Fruit fly (Drosophila melanogaster): ENCODE results near the gene CG8012.

Gene CG8012

DNA sequence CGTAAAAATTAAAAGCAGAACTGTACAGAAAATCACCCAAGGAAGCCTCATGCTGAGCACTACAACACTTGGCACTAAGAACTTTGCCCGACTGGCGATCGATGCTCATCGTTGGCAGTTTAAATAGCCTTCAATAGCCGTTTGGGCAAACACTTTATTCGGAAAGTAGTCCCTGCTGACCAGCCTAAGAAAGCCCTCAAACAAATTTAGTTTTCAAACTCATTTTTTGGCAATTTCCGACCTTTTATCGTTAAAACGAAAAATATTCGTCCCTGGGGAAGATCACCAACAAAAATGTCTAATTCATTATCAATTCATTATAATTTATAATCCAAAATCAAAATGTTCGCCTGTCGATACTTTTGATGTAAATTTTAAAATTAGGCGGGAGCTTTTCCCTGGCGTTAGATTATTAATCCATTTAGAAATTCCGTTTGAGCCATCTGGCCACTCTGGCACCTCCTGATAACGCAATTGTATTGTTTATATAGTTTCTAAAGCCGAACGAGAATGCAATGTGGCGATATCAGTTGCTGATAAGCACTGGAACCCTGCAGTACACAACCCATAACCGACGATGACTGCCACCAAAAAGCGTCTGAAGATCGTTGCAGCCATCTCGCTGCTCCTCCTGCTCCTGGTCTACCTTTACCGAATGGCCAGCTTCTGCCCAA is 34.5 kb upstream of the CG8012 start, which contains the start of the genes mthl7 and Uxs (continued):
- TF ChIP-seq CG2712 (tag; optimal IDR thresholded peaks at IDR 0.05), result no peak
- peak; percentile 45; the same call in 2 of the 3 replicates for TF ChIP-seq CG34224 (GFP tag; IDR thresholded peaks at IDR 0.05; ENCODE audit: partially characterized antibody)
- TF ChIP-seq klu (GFP tag; IDR thresholded peaks at IDR 0.05), result no peak
- no peak for TF ChIP-seq Stat92E (GFP tag; optimal IDR thresholded peaks at IDR 0.05)
- TF ChIP-seq row (GFP tag; IDR thresholded peaks at IDR 0.05), result no peak
- no peak for TF ChIP-seq corto (GFP tag; optimal IDR thresholded peaks at IDR 0.05)
- no peak for TF ChIP-seq CG9876 (GFP tag; optimal IDR thresholded peaks at IDR 0.05)
- peak; percentile 4 for TF ChIP-seq stwl (tag; optimal IDR thresholded peaks at IDR 0.05)
- TF ChIP-seq Side (GFP tag; optimal IDR thresholded peaks at IDR 0.05), result no peak
- no peak for TF ChIP-seq CG10366 (GFP tag; IDR thresholded peaks at IDR 0.05)
- no peak for TF ChIP-seq toy (GFP tag; IDR thresholded peaks at IDR 0.05)
- TF ChIP-seq Pdp1 (GFP tag; optimal IDR thresholded peaks at IDR 0.05), result peak in 1 of 2 experiments; percentile 34
- no peak for TF ChIP-seq fd96Cb (tag; optimal IDR thresholded peaks at IDR 0.05)
- TF ChIP-seq sug (tag; optimal IDR thresholded peaks at IDR 0.05), result peak; percentile 4
- TF ChIP-seq wek (GFP tag; optimal IDR thresholded peaks at IDR 0.05), result no peak
- no peak for TF ChIP-seq rib (GFP tag; IDR thresholded peaks at IDR 0.05)
- TF ChIP-seq CG32772 (GFP tag; IDR thresholded peaks at IDR 0.05), result no peak
- no peak for TF ChIP-seq fd3F (GFP tag; optimal IDR thresholded peaks at IDR 0.05)
- no peak for TF ChIP-seq CG2129 (GFP tag; IDR thresholded peaks at IDR 0.05; ENCODE audit: partially characterized antibody)
- no peak for TF ChIP-seq CG12299 (tag; optimal IDR thresholded peaks at IDR 0.05)
- no peak for TF ChIP-seq Hand (GFP tag; optimal IDR thresholded peaks at IDR 0.05)
- peak; percentile 29; the same call in 1 of the 2 replicates for TF ChIP-seq hbn (GFP tag; IDR thresholded peaks at IDR 0.05; ENCODE audit: partially characterized antibody)
- no peak for TF ChIP-seq CG12236 (GFP tag; optimal IDR thresholded peaks at IDR 0.05)
- TF ChIP-seq ems (GFP tag; optimal IDR thresholded peaks at IDR 0.05), result no peak
- TF ChIP-seq hb (GFP tag; IDR thresholded peaks at IDR 0.05; ENCODE audit: partially characterized antibody), result no peak
- 0 out of 3 replicates have a peak, but pooled peaks have one; percentile 46 for TF ChIP-seq Doc3 (GFP tag; IDR thresholded peaks at IDR 0.05; ENCODE audit: partially characterized antibody)
- no peak for TF ChIP-seq CG11504 (tag; optimal IDR thresholded peaks at IDR 0.05)
- TF ChIP-seq psq (GFP tag; optimal IDR thresholded peaks at IDR 0.05), result no peak
- TF ChIP-seq Oaz (GFP tag; IDR thresholded peaks at IDR 0.05), result no peak
- no peak for TF ChIP-seq MTF-1 (GFP tag; optimal IDR thresholded peaks at IDR 0.05; ENCODE audit: borderline replicate concordance)
- TF ChIP-seq Ada2b (GFP tag; IDR thresholded peaks at IDR 0.05), result no peak
- TF ChIP-seq Dll (GFP tag; IDR thresholded peaks at IDR 0.05; ENCODE audit: partially characterized antibody), result peak; percentile 56; the same call in 1 of the 4 replicates
- no peak for TF ChIP-seq gsb-n (tag; optimal IDR thresholded peaks at IDR 0.05)
- TF ChIP-seq Bdp1 (GFP tag; optimal IDR thresholded peaks at IDR 0.05), result no peak
- TF ChIP-seq Neu2 (GFP tag; optimal IDR thresholded peaks at IDR 0.05; ENCODE audit: borderline replicate concordance), result no peak
- no peak for TF ChIP-seq Blimp-1 (GFP tag; optimal IDR thresholded peaks at IDR 0.05)
- TF ChIP-seq MESR4 (GFP tag; optimal IDR thresholded peaks at IDR 0.05), result peak; percentile 41
- TF ChIP-seq CG4360 (GFP tag; IDR thresholded peaks at IDR 0.05), result no peak
- TF ChIP-seq CG4820 (GFP tag; optimal IDR thresholded peaks at IDR 0.05), result no peak
- no peak for TF ChIP-seq mirr (GFP tag; optimal IDR thresholded peaks at IDR 0.05)
- no peak for TF ChIP-seq CG13296 (GFP tag; optimal IDR thresholded peaks at IDR 0.05)
- no peak for TF ChIP-seq oc (tag; optimal IDR thresholded peaks at IDR 0.05)
- TF ChIP-seq ci (GFP tag; IDR thresholded peaks at IDR 0.05), result no peak
- TF ChIP-seq ttk (GFP tag; IDR thresholded peaks at IDR 0.05), result no peak
- TF ChIP-seq Bgb (GFP tag; IDR thresholded peaks at IDR 0.05; ENCODE audit: partially characterized antibody), result peak; percentile 40; the same call in 1 of the 2 replicates
- TF ChIP-seq CG17385 (GFP tag; optimal IDR thresholded peaks at IDR 0.05), result no peak
- TF ChIP-seq CG16863 (GFP tag; optimal IDR thresholded peaks at IDR 0.05), result no peak
- no peak for TF ChIP-seq inv (GFP tag; IDR thresholded peaks at IDR 0.05; ENCODE audit: partially characterized antibody)

Data from whole organism, embryonic.